Worm (Caenorhabditis elegans) whole organism, young adult: ENCODE data around the gene srw-73.

Experiments used
- B0261.1 ChIP-seq: sonication (generic microtip); optimal IDR thresholded peaks from 2 replicates; lab custom pipeline; 2016; ENCODE audit warnings: mild to moderate bottlenecking, missing genetic modification characterization, moderate library complexity, missing compliant biosample characterization
- F57C9.4 ChIP-seq: sonication (generic microtip); optimal IDR thresholded peaks from 2 replicates; lab custom pipeline; 2017; ENCODE audit warnings: mild to moderate bottlenecking, missing genetic modification characterization, missing compliant biosample characterization
- ama-1 ChIP-seq, 3 experiments: fragments of 150-350 bp in 1 of 3; sonication (generic microtip) in 2 of 3; optimal IDR thresholded peaks; 2 replicates each; lab custom pipeline; 2014 to 2018; ENCODE audit warnings: missing biosample characterization in 2 of 3, missing genetic modification characterization in 2 of 3, missing genetic modification reagents in 2 of 3
- ccch-3 ChIP-seq: fragments of 200-800 bp; sonication (Bioruptor generic); optimal IDR thresholded peaks from 2 replicates; lab custom pipeline; 2018; ENCODE audit warnings: mild to moderate bottlenecking, missing genetic modification characterization, missing compliant biosample characterization
- dpl-1 ChIP-seq: fragments of 150-350 bp; optimal IDR thresholded peaks from 2 replicates; lab custom pipeline; 2014; ENCODE audit warnings: missing biosample characterization, missing genetic modification reagents, missing genetic modification characterization
- ets-4 ChIP-seq: fragments of 200-800 bp; sonication (Bioruptor generic); optimal IDR thresholded peaks from 2 replicates; lab custom pipeline; 2018; ENCODE audit warnings: mild to moderate bottlenecking, missing genetic modification characterization, missing compliant biosample characterization
- hrde-1 ChIP-seq: sonication (generic microtip); optimal IDR thresholded peaks from 2 replicates; lab custom pipeline; 2016; ENCODE audit warnings: missing genetic modification characterization, mild to moderate bottlenecking, missing compliant biosample characterization, moderate library complexity, missing genotype, missing genetic modification reagents, borderline replicate concordance
- mxl-1 ChIP-seq: sonication (generic microtip); optimal IDR thresholded peaks from 2 replicates; lab custom pipeline; 2016; ENCODE audit warnings: missing genetic modification characterization, missing compliant biosample characterization
- snpc-3.4 ChIP-seq: sonication (generic microtip); optimal IDR thresholded peaks from 2 replicates; lab custom pipeline; 2017; ENCODE audit warnings: missing genetic modification characterization, mild to moderate bottlenecking, missing compliant biosample characterization, antibody characterized with exemption, moderate library complexity, missing genotype, missing genetic modification reagents
- snpc-4 ChIP-seq, 5 experiments: fragments of 150-350 bp in 1 of 5; sonication (generic microtip) in 4 of 5; optimal IDR thresholded peaks; 2 replicates each; lab custom pipeline; 2014 to 2018; ENCODE audit warnings: missing genetic modification characterization in 5 of 5, missing biosample characterization in 3 of 5, antibody characterized with exemption in 2 of 5, mild to moderate bottlenecking in 2 of 5, missing compliant biosample characterization in 2 of 5, missing genotype in 2 of 5, moderate library complexity in 2 of 5, missing genetic modification reagents in 1 of 5
- somi-1 ChIP-seq: fragments of 200-800 bp; sonication (Bioruptor generic); optimal IDR thresholded peaks from 2 replicates; lab custom pipeline; 2018; ENCODE audit warnings: mild to moderate bottlenecking, missing genetic modification characterization, missing compliant biosample characterization
- unc-130 ChIP-seq: sonication (generic microtip); optimal IDR thresholded peaks from 2 replicates; lab custom pipeline; 2016; ENCODE audit warnings: missing genetic modification reagents, missing genetic modification characterization, missing compliant biosample characterization
- unc-62 ChIP-seq: fragments of 150-350 bp; optimal IDR thresholded peaks from 2 replicates; lab custom pipeline; 2014; ENCODE audit warnings: missing biosample characterization, missing genetic modification reagents, missing genetic modification characterization

ce11 chrV:16627962-16628361 lies 39.6 kb upstream of the srw-73 start, which contains the start of gene oac-53:
- no peak for TF ChIP-seq ama-1 (optimal IDR thresholded peaks at IDR 0.05; lab: Kevin White, UChicago)
- no peak for TF ChIP-seq ama-1 (GFP tag; optimal IDR thresholded peaks at IDR 0.05; lab: Kevin White, UChicago)
- TF ChIP-seq somi-1 (GFP tag; lab: Kevin White, UChicago) = no peak
- TF ChIP-seq unc-62 (GFP tag; lab: Kevin White, UChicago) = no peak
- TF ChIP-seq ets-4 = no peak
- no peak for TF ChIP-seq mxl-1
- TF ChIP-seq dpl-1 (GFP tag; lab: Kevin White, UChicago) = no peak
- TF ChIP-seq B0261.1 = no peak
- TF ChIP-seq hrde-1 (tag; lab: Kevin White, UChicago) = no peak
- no peak for TF ChIP-seq snpc-4 (GFP tag; optimal IDR thresholded peaks at IDR 0.05; lab: Kevin White, UChicago)
- no peak for TF ChIP-seq snpc-4 (tag; optimal IDR thresholded peaks at IDR 0.05; lab: Kevin White, UChicago)
- TF ChIP-seq ccch-3 (GFP tag; lab: Kevin White, UChicago) = no peak
- TF ChIP-seq unc-130 (GFP tag; lab: Kevin White, UChicago) = no peak
- TF ChIP-seq F57C9.4 (tag; lab: Kevin White, UChicago) = no peak
- no peak for TF ChIP-seq snpc-3.4 (tag; lab: Kevin White, UChicago)
